Worm (Caenorhabditis elegans) whole organism, L4 larva: ENCODE results near the gene T08B6.1.

ENCODE experiments used
- D1046.2 ChIP-seq: fragments of 200-800 bp; sonication (Bioruptor generic); IDR thresholded peaks from 2 replicates; pipeline ENCODE4 v1.3.6; 2022; ENCODE audit warnings: missing genetic modification characterization, missing compliant biosample characterization
- F49E8.2 ChIP-seq: sonication (generic microtip); optimal IDR thresholded peaks from 2 replicates; lab custom pipeline; 2016; ENCODE audit warnings: missing compliant biosample characterization, mild to moderate bottlenecking, missing genetic modification characterization, borderline replicate concordance
- ZK337.2 ChIP-seq: fragments of 200-800 bp; sonication (Bioruptor generic); IDR thresholded peaks from 2 replicates; pipeline ENCODE4 v1.3.6; 2022; ENCODE audit warnings: missing genetic modification reagents, missing genetic modification characterization, missing compliant biosample characterization
- ama-1 ChIP-seq: fragments of 150-350 bp; optimal IDR thresholded peaks from 2 replicates; lab custom pipeline; 2014; ENCODE audit warnings: inconsistent platforms, mixed read lengths
- lin-13 ChIP-seq: fragments of 150-350 bp; optimal IDR thresholded peaks from 2 replicates; lab custom pipeline; 2014; ENCODE audit warnings: missing biosample characterization, missing genetic modification reagents, missing genetic modification characterization
- mdl-1 ChIP-seq, 2 experiments: fragments of 150-350 bp in 1 of 2; sonication (generic microtip) in 1 of 2; optimal IDR thresholded peaks; 2 replicates each; lab custom pipeline; 2014 to 2017; ENCODE audit warnings: missing biosample characterization in 2 of 2, missing genetic modification characterization in 2 of 2
- mxl-2 ChIP-seq: fragments of 200-800 bp; sonication (Bioruptor generic); conservative IDR thresholded peaks from 2 replicates; pipeline ENCODE4 v1.3.6; 2022; ENCODE audit warnings: missing genetic modification reagents, missing genetic modification characterization, missing compliant biosample characterization
- mxl-3 ChIP-seq: fragments of 200-800 bp; sonication (Bioruptor generic); optimal IDR thresholded peaks from 2 replicates; lab custom pipeline; 2018; ENCODE audit warnings: mild to moderate bottlenecking, missing genetic modification characterization, missing compliant biosample characterization
- nhr-25 ChIP-seq: sonication (generic microtip); optimal IDR thresholded peaks from 2 replicates; lab custom pipeline; 2017; ENCODE audit warnings: missing genetic modification characterization, mild to moderate bottlenecking, missing compliant biosample characterization, antibody characterized with exemption, moderate library complexity, borderline replicate concordance; ENCODE audit not compliant: insufficient read depth
- nhr-76 ChIP-seq: fragments of 150-350 bp; optimal IDR thresholded peaks from 2 replicates; lab custom pipeline; 2014; ENCODE audit warnings: missing biosample characterization, missing genetic modification characterization
- pha-4 ChIP-seq, 2 experiments: fragments of 150-350 bp in 1 of 2; fragments of 200-800 bp in 1 of 2; sonication (Bioruptor generic) in 1 of 2; IDR thresholded peaks in 1 of 2; optimal IDR thresholded peaks in 1 of 2; 2 replicates each; pipeline versions ENCODE4 v1.3.6 to Lab custom; 2014 to 2022; ENCODE audit warnings: missing genetic modification characterization in 2 of 2, missing genetic modification reagents in 2 of 2, missing biosample characterization in 1 of 2, missing compliant biosample characterization in 1 of 2
- unc-130 ChIP-seq: sonication (generic microtip); optimal IDR thresholded peaks from 2 replicates; lab custom pipeline; 2016; ENCODE audit warnings: missing genetic modification reagents, missing genetic modification characterization, missing compliant biosample characterization
- unc-39 ChIP-seq: sonication (generic microtip); optimal IDR thresholded peaks from 2 replicates; lab custom pipeline; 2017; ENCODE audit warnings: missing biosample characterization, missing genetic modification characterization

- peak; percentile 79 for TF ChIP-seq F49E8.2 (tag; lab: Kevin White, UChicago)
- TF ChIP-seq pha-4 (GFP tag; IDR thresholded peaks at IDR 0.05; lab: Robert Waterston, UW): peak; percentile 51; the same call in 1 of the 2 replicates
- no peak for TF ChIP-seq pha-4 (tag; optimal IDR thresholded peaks at IDR 0.05; lab: Kevin White, UChicago)
- no peak for TF ChIP-seq nhr-25 (tag; lab: Kevin White, UChicago)
- TF ChIP-seq nhr-76 (tag; lab: Kevin White, UChicago): no peak
- TF ChIP-seq unc-39 (tag; lab: Kevin White, UChicago): no peak
- TF ChIP-seq lin-13 (GFP tag; lab: Kevin White, UChicago): no peak
- TF ChIP-seq ama-1 (lab: Kevin White, UChicago): no peak
- TF ChIP-seq mxl-3 (GFP tag; lab: Kevin White, UChicago): no peak
- TF ChIP-seq unc-130 (GFP tag; lab: Kevin White, UChicago): no peak
- TF ChIP-seq ZK337.2 (GFP tag; lab: Robert Waterston, UW): 0 out of 2 replicates have a peak, but pooled peaks have one; percentile 59
- TF ChIP-seq mdl-1 (tag; optimal IDR thresholded peaks at IDR 0.05; lab: Kevin White, UChicago): no peak
- TF ChIP-seq mxl-2 (GFP tag; lab: Robert Waterston, UW): no peak; the same call in 1 of the 2 replicates
- no peak for TF ChIP-seq D1046.2 (GFP tag; lab: Robert Waterston, UW)
Observed at ce11 chrIV:4930754-4931322, 43.7 kb upstream of the T08B6.1 start.
